Fruit fly (Drosophila melanogaster): ENCODE measurements around the gene CG5877.

The CG5877 gene

DNA sequence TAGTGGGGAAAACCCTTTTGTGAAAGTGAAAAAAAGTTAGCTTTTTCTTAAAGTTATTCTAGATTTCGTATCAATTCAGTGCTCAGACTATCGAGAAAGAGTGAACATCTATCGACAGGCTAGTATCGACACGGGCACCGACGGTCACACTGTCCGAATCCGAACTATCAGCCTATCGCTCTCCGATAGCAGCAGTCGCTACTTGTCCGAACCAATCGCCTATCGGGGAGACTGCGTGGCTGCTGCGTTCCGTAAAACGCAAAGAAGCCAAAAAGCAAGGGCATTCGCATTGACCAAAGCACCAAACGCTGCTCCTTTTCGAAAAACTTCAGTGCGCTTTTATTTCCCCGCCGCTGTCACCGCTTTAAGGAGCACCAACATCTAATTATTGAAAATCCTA is 26.5 kb downstream of the CG5877 start, which contains the start of gene Top1 (continued):
- TF ChIP-seq Meics (GFP tag; optimal IDR thresholded peaks at IDR 0.05): peak; percentile 18
- peak; percentile 24 for TF ChIP-seq CG33213 (GFP tag; optimal IDR thresholded peaks at IDR 0.05)
- peak; percentile 87 for TF ChIP-seq row (GFP tag; IDR thresholded peaks at IDR 0.05)
- peak; percentile 95 for TF ChIP-seq hbn (GFP tag; IDR thresholded peaks at IDR 0.05; ENCODE audit: partially characterized antibody)
- TF ChIP-seq CG17359 (tag; optimal IDR thresholded peaks at IDR 0.05): peak; percentile 9
- TF ChIP-seq CG31388 (GFP tag; optimal IDR thresholded peaks at IDR 0.05): no peak
- no peak for TF ChIP-seq CG11695 (GFP tag; IDR thresholded peaks at IDR 0.05)
- peak; percentile 44; the same call in 1 of the 2 replicates for TF ChIP-seq ssp (GFP tag; IDR thresholded peaks at IDR 0.05)
- 0 out of 3 replicates have a peak, but pooled peaks have one; percentile 15 for TF ChIP-seq CG17361 (GFP tag; IDR thresholded peaks at IDR 0.05)
- TF ChIP-seq nerfin-1 (tag; optimal IDR thresholded peaks at IDR 0.05): peak; percentile 11
- TF ChIP-seq CG17568 (GFP tag; optimal IDR thresholded peaks at IDR 0.05): no peak
- no peak for TF ChIP-seq Sox102F (GFP tag; optimal IDR thresholded peaks at IDR 0.05)
- no peak for TF ChIP-seq CG6813 (GFP tag; optimal IDR thresholded peaks at IDR 0.05)
- TF ChIP-seq sens-2 (GFP tag; IDR thresholded peaks at IDR 0.05): no peak
- TF ChIP-seq fru (optimal IDR thresholded peaks at IDR 0.05): no peak
- TF ChIP-seq ap (GFP tag; IDR thresholded peaks at IDR 0.05): no peak
- TF ChIP-seq CG4730 (GFP tag; IDR thresholded peaks at IDR 0.05): no peak
- peak; percentile 65 for TF ChIP-seq CG3847 (GFP tag; IDR thresholded peaks at IDR 0.05)
- TF ChIP-seq E2f1 (GFP tag; IDR thresholded peaks at IDR 0.05): no peak
- 0 out of 2 replicates have a peak, but pooled peaks have one; percentile 28 for TF ChIP-seq Atf6 (GFP tag; IDR thresholded peaks at IDR 0.05)
- TF ChIP-seq CG12219 (GFP tag; optimal IDR thresholded peaks at IDR 0.05): no peak
- peak; percentile 46 for TF ChIP-seq CG30020 (tag; optimal IDR thresholded peaks at IDR 0.05)
- no peak for TF ChIP-seq salm (tag; optimal IDR thresholded peaks at IDR 0.05)
- peak; percentile 19 for TF ChIP-seq Antp (GFP tag; optimal IDR thresholded peaks at IDR 0.05)
- no peak for TF ChIP-seq Oaz (GFP tag; IDR thresholded peaks at IDR 0.05)
- peak; percentile 25 for TF ChIP-seq CG10267 (tag; optimal IDR thresholded peaks at IDR 0.05)
- peak; percentile 58 for TF ChIP-seq Dad (GFP tag; optimal IDR thresholded peaks at IDR 0.05)
- TF ChIP-seq CG10431 (GFP tag; optimal IDR thresholded peaks at IDR 0.05): no peak
- peak; percentile 66 for TF ChIP-seq gfzf (GFP tag; optimal IDR thresholded peaks at IDR 0.05)
- TF ChIP-seq CG8359 (GFP tag; optimal IDR thresholded peaks at IDR 0.05; ENCODE audit: borderline replicate concordance): no peak
- peak; percentile 71 for TF ChIP-seq CG2116 (GFP tag; optimal IDR thresholded peaks at IDR 0.05)
- peak in 1 of 2 experiments; percentile 40 for TF ChIP-seq dpn (GFP tag; optimal IDR thresholded peaks at IDR 0.05)
- peak; percentile 28 for TF ChIP-seq CG9876 (GFP tag; optimal IDR thresholded peaks at IDR 0.05)

- TF ChIP-seq btn (GFP tag; optimal IDR thresholded peaks at IDR 0.05): no peak
- TF ChIP-seq Nf-YA (GFP tag; IDR thresholded peaks at IDR 0.05): no peak
- TF ChIP-seq Rfx (GFP tag; IDR thresholded peaks at IDR 0.05): 0 out of 2 replicates have a peak, but pooled peaks have one; percentile 19
- no peak for TF ChIP-seq Hr51 (GFP tag; optimal IDR thresholded peaks at IDR 0.05)
- TF ChIP-seq CG15514 (GFP tag; optimal IDR thresholded peaks at IDR 0.05): peak; percentile 58
- no peak for TF ChIP-seq grn (GFP tag; optimal IDR thresholded peaks at IDR 0.05)
- TF ChIP-seq eyg (GFP tag; optimal IDR thresholded peaks at IDR 0.05): no peak
- no peak for TF ChIP-seq CG12155 (GFP tag; optimal IDR thresholded peaks at IDR 0.05)
- TF ChIP-seq seq (GFP tag; IDR thresholded peaks at IDR 0.05): 0 out of 2 replicates have a peak, but pooled peaks have one; percentile 13
- TF ChIP-seq Hmr (GFP tag; optimal IDR thresholded peaks at IDR 0.05): peak; percentile 8
- TF ChIP-seq HmgZ (tag; optimal IDR thresholded peaks at IDR 0.05): peak; percentile 62
- TF ChIP-seq CG17612 (GFP tag; IDR thresholded peaks at IDR 0.05): no peak
- peak; percentile 81 for TF ChIP-seq D (optimal IDR thresholded peaks at IDR 0.05)
- no peak for TF ChIP-seq D (GFP tag; optimal IDR thresholded peaks at IDR 0.05)
- TF ChIP-seq CG7987 (GFP tag; optimal IDR thresholded peaks at IDR 0.05): no peak
- no peak for TF ChIP-seq ase (GFP tag; IDR thresholded peaks at IDR 0.05)
- no peak for TF ChIP-seq Mad (GFP tag; optimal IDR thresholded peaks at IDR 0.05)
- no peak for TF ChIP-seq sug (tag; optimal IDR thresholded peaks at IDR 0.05)
- no peak for TF ChIP-seq Vsx1 (GFP tag; optimal IDR thresholded peaks at IDR 0.05)
Observed at dm6 chrX:15319699-15320482, 27.1 kb downstream of the CG5877 start.

Measured in whole organism, embryonic.